Worm (Caenorhabditis elegans): ENCODE results near the gene Y69F12A.1.

DNA sequence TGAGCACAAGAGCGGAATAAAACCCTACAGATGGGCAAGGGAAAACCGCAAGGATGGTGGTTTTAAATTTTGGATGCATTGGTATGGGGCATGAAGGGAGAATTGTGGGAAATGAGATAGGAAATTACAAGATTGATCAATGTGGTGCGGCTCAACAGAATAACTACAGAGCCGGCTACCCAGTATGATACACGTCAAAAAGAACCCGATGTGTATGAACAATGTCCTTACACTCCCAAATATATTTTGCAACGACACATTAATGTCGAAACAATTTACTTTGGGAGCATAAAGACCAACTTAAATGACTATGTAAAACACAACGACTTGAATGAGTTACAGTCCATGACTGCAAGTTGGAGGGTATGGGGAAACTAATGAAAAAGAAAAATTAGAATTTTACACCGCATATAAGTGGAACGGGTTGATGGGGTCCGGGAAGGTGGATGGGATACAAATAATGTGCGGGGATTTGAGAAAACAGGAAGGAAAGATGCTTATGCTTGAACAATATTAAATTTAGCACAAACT lies 38.9 kb downstream of the Y69F12A.1 start:
- TF ChIP-seq nhr-237 (tag; optimal IDR thresholded peaks at IDR 0.05), result no peak
- no peak for TF ChIP-seq nhr-12 (tag; optimal IDR thresholded peaks at IDR 0.05)
- no peak for TF ChIP-seq M03D4.4 (tag; optimal IDR thresholded peaks at IDR 0.05)
- TF ChIP-seq blmp-1 (tag; optimal IDR thresholded peaks at IDR 0.05), result no peak
- TF ChIP-seq lsy-2 (tag; optimal IDR thresholded peaks at IDR 0.05), result no peak
- no peak for TF ChIP-seq nhr-76 (tag; optimal IDR thresholded peaks at IDR 0.05)
